Worm (Caenorhabditis elegans) whole organism, young adult: ENCODE data around the gene Y50E8A.5.

Experiments
- B0035.1 ChIP-seq: sonication (generic microtip); optimal IDR thresholded peaks from 2 replicates; lab custom pipeline; 2016; ENCODE audit warnings: missing genetic modification characterization, mild to moderate bottlenecking, missing compliant biosample characterization, missing genotype, missing genetic modification reagents
- D2030.7 ChIP-seq: fragments of 200-800 bp; sonication (Bioruptor generic); IDR thresholded peaks from 2 replicates; pipeline ENCODE4 v1.3.6; 2022; ENCODE audit warnings: missing genetic modification reagents, missing genetic modification characterization, missing compliant biosample characterization
- F37B4.10 ChIP-seq: fragments of 200-800 bp; sonication (Bioruptor generic); IDR thresholded peaks from 2 replicates; pipeline ENCODE4 v1.3.6; 2022; ENCODE audit warnings: missing genetic modification characterization, missing compliant biosample characterization
- F49E8.2 ChIP-seq: sonication (generic microtip); optimal IDR thresholded peaks from 3 replicates; lab custom pipeline; 2017; ENCODE audit warnings: missing genetic modification characterization, mild to moderate bottlenecking, missing compliant biosample characterization, antibody characterized with exemption, moderate library complexity; ENCODE audit not compliant: insufficient read depth
- F55B11.4 ChIP-seq: sonication (generic microtip); optimal IDR thresholded peaks from 2 replicates; lab custom pipeline; 2016; ENCODE audit warnings: missing compliant biosample characterization, missing genetic modification characterization, borderline replicate concordance; ENCODE audit not compliant: insufficient read depth
- F57A8.1 ChIP-seq: fragments of 200-800 bp; sonication (Bioruptor generic); optimal IDR thresholded peaks from 2 replicates; lab custom pipeline; 2018; ENCODE audit warnings: mild to moderate bottlenecking, missing genetic modification characterization, moderate library complexity, missing compliant biosample characterization
- Y56A3A.18 ChIP-seq: fragments of 200-800 bp; sonication (Bioruptor generic); IDR thresholded peaks from 2 replicates; pipeline ENCODE4 v1.3.6; 2022; ENCODE audit warnings: missing genetic modification reagents, missing genetic modification characterization, missing compliant biosample characterization
- Y67H2A.10 ChIP-seq: fragments of 200-800 bp; sonication (Bioruptor generic); conservative IDR thresholded peaks from 2 replicates; pipeline ENCODE4 v1.3.6; 2022; ENCODE audit warnings: missing genetic modification reagents, missing genetic modification characterization, missing compliant biosample characterization
- ama-1 ChIP-seq, 3 experiments: fragments of 150-350 bp in 1 of 3; sonication (generic microtip) in 2 of 3; optimal IDR thresholded peaks; 2 replicates each; lab custom pipeline; 2014 to 2018; ENCODE audit warnings: missing biosample characterization in 2 of 3, missing genetic modification characterization in 2 of 3, missing genetic modification reagents in 2 of 3
- attf-5 ChIP-seq: fragments of 200-800 bp; sonication (Bioruptor generic); optimal IDR thresholded peaks from 2 replicates; lab custom pipeline; 2018; ENCODE audit warnings: mild to moderate bottlenecking, missing genetic modification characterization, missing compliant biosample characterization
- attf-6 ChIP-seq: fragments of 200-800 bp; sonication (Bioruptor generic); IDR thresholded peaks from 2 replicates; pipeline ENCODE4 v1.3.6; 2022; ENCODE audit warnings: missing genetic modification reagents, missing genetic modification characterization, missing compliant biosample characterization
- bed-2 ChIP-seq: fragments of 200-800 bp; sonication (Bioruptor generic); IDR thresholded peaks from 2 replicates; pipeline ENCODE4 v1.3.6; 2022; ENCODE audit warnings: missing genetic modification reagents, missing genetic modification characterization, missing compliant biosample characterization
- cebp-1 ChIP-seq, 2 experiments: fragments of 200-800 bp in 1 of 2; sonication (Bioruptor generic) in 1 of 2; sonication (generic microtip) in 1 of 2; IDR thresholded peaks in 1 of 2; optimal IDR thresholded peaks in 1 of 2; 2 replicates each; pipeline versions ENCODE4 v1.3.6 to Lab custom; 2017 to 2022; ENCODE audit warnings: missing compliant biosample characterization in 2 of 2, missing genetic modification characterization in 2 of 2, mild to moderate bottlenecking in 1 of 2, missing genetic modification reagents in 1 of 2, moderate library complexity in 1 of 2
- cebp-2 ChIP-seq: fragments of 200-800 bp; sonication (Bioruptor generic); IDR thresholded peaks from 2 replicates; pipeline ENCODE4 v1.3.6; 2022; ENCODE audit warnings: missing genetic modification characterization, missing compliant biosample characterization
- ceh-27 ChIP-seq: fragments of 200-800 bp; sonication (Bioruptor generic); optimal IDR thresholded peaks from 2 replicates; lab custom pipeline; 2018; ENCODE audit warnings: mild to moderate bottlenecking, missing genetic modification characterization, moderate library complexity, missing compliant biosample characterization
- ceh-79 ChIP-seq: sonication (generic microtip); optimal IDR thresholded peaks from 2 replicates; lab custom pipeline; 2017; ENCODE audit warnings: mild to moderate bottlenecking, missing genetic modification characterization, missing compliant biosample characterization
- chd-7 ChIP-seq: sonication (generic microtip); optimal IDR thresholded peaks from 2 replicates; lab custom pipeline; 2016; ENCODE audit warnings: mild to moderate bottlenecking, missing genetic modification characterization, moderate library complexity, missing compliant biosample characterization
- egrh-3 ChIP-seq: fragments of 200-800 bp; sonication (Bioruptor generic); IDR thresholded peaks from 2 replicates; pipeline ENCODE4 v1.3.6; 2022; ENCODE audit warnings: missing genetic modification reagents, missing genetic modification characterization, missing compliant biosample characterization
- hlh-12 ChIP-seq: sonication (generic microtip); optimal IDR thresholded peaks from 2 replicates; lab custom pipeline; 2016; ENCODE audit warnings: missing genetic modification characterization, missing compliant biosample characterization
- hrde-1 ChIP-seq: sonication (generic microtip); optimal IDR thresholded peaks from 2 replicates; lab custom pipeline; 2016; ENCODE audit warnings: missing genetic modification characterization, mild to moderate bottlenecking, missing compliant biosample characterization, moderate library complexity, missing genotype, missing genetic modification reagents, borderline replicate concordance
- lsl-1 ChIP-seq: fragments of 200-800 bp; sonication (Bioruptor generic); optimal IDR thresholded peaks from 2 replicates; lab custom pipeline; 2018; ENCODE audit warnings: mild to moderate bottlenecking, missing genetic modification characterization, moderate library complexity, missing compliant biosample characterization
- madf-8 ChIP-seq: fragments of 200-800 bp; sonication (Bioruptor generic); conservative IDR thresholded peaks from 2 replicates; pipeline ENCODE4 v1.3.6; 2022; ENCODE audit warnings: missing genetic modification reagents, missing genetic modification characterization, missing compliant biosample characterization
- mcd-1 ChIP-seq: fragments of 200-800 bp; sonication (Bioruptor generic); IDR thresholded peaks from 2 replicates; pipeline ENCODE4 v1.3.6; 2022; ENCODE audit warnings: missing genetic modification reagents, missing genetic modification characterization, missing compliant biosample characterization
- nfyb-1 ChIP-seq: fragments of 200-800 bp; sonication (Bioruptor generic); IDR thresholded peaks from 2 replicates; pipeline ENCODE4 v1.3.6; 2022; ENCODE audit warnings: missing genetic modification reagents, missing genetic modification characterization, missing compliant biosample characterization
- nhr-120 ChIP-seq: fragments of 200-800 bp; sonication (Bioruptor generic); IDR thresholded peaks from 2 replicates; pipeline ENCODE4 v1.3.6; 2022; ENCODE audit warnings: missing genetic modification characterization, missing compliant biosample characterization
- nhr-27 ChIP-seq: fragments of 200-800 bp; sonication (Bioruptor generic); optimal IDR thresholded peaks from 2 replicates; lab custom pipeline; 2018; ENCODE audit warnings: mild to moderate bottlenecking, missing genetic modification characterization, moderate library complexity, missing compliant biosample characterization
- nhr-80 ChIP-seq: sonication (generic microtip); optimal IDR thresholded peaks from 2 replicates; lab custom pipeline; 2016; ENCODE audit warnings: missing genetic modification characterization, missing compliant biosample characterization
- rpc-1 ChIP-seq, 2 experiments: fragments of 150-350 bp in 1 of 2; sonication (generic microtip) in 1 of 2; optimal IDR thresholded peaks; 2 replicates each; lab custom pipeline; 2014 to 2018; ENCODE audit warnings: missing biosample characterization in 1 of 2, missing genetic modification characterization in 1 of 2, missing genetic modification reagents in 1 of 2, missing genotype in 1 of 2
- snpc-1.3 ChIP-seq: sonication (generic microtip); optimal IDR thresholded peaks from 2 replicates; lab custom pipeline; 2017; ENCODE audit warnings: missing genetic modification characterization, mild to moderate bottlenecking, missing compliant biosample characterization, antibody characterized with exemption, moderate library complexity, missing genotype, missing genetic modification reagents; ENCODE audit not compliant: insufficient read depth
- snpc-3.4 ChIP-seq: sonication (generic microtip); optimal IDR thresholded peaks from 2 replicates; lab custom pipeline; 2017; ENCODE audit warnings: missing genetic modification characterization, mild to moderate bottlenecking, missing compliant biosample characterization, antibody characterized with exemption, moderate library complexity, missing genotype, missing genetic modification reagents
- snpc-4 ChIP-seq, 5 experiments: fragments of 150-350 bp in 1 of 5; sonication (generic microtip) in 4 of 5; optimal IDR thresholded peaks; 2 replicates each; lab custom pipeline; 2014 to 2018; ENCODE audit warnings: missing genetic modification characterization in 5 of 5, missing biosample characterization in 3 of 5, antibody characterized with exemption in 2 of 5, mild to moderate bottlenecking in 2 of 5, missing compliant biosample characterization in 2 of 5, missing genotype in 2 of 5, moderate library complexity in 2 of 5, missing genetic modification reagents in 1 of 5
- sptf-2 ChIP-seq: fragments of 200-800 bp; sonication (Bioruptor generic); optimal IDR thresholded peaks from 2 replicates; lab custom pipeline; 2018; ENCODE audit warnings: mild to moderate bottlenecking, missing genetic modification characterization, missing compliant biosample characterization
- tbp1 ChIP-seq: fragments of 200-800 bp; sonication (Bioruptor generic); optimal IDR thresholded peaks from 2 replicates; lab custom pipeline; 2018; ENCODE audit warnings: mild to moderate bottlenecking, missing genetic modification characterization, missing compliant biosample characterization
- zfh-2 ChIP-seq: fragments of 200-800 bp; sonication (Bioruptor generic); conservative IDR thresholded peaks from 2 replicates; pipeline ENCODE4 v1.3.6; 2022; ENCODE audit warnings: missing genetic modification reagents, missing genetic modification characterization, missing compliant biosample characterization
- ztf-22 ChIP-seq: fragments of 200-800 bp; sonication (Bioruptor generic); optimal IDR thresholded peaks from 2 replicates; lab custom pipeline; 2018; ENCODE audit warnings: mild to moderate bottlenecking, missing genetic modification characterization, moderate library complexity, missing compliant biosample characterization
- ztf-25 ChIP-seq: fragments of 200-800 bp; sonication (Bioruptor generic); IDR thresholded peaks from 2 replicates; pipeline ENCODE4 v1.3.6; 2022; ENCODE audit warnings: missing genetic modification reagents, missing genetic modification characterization, missing compliant biosample characterization

Y50E8A.5 gene

DNA sequence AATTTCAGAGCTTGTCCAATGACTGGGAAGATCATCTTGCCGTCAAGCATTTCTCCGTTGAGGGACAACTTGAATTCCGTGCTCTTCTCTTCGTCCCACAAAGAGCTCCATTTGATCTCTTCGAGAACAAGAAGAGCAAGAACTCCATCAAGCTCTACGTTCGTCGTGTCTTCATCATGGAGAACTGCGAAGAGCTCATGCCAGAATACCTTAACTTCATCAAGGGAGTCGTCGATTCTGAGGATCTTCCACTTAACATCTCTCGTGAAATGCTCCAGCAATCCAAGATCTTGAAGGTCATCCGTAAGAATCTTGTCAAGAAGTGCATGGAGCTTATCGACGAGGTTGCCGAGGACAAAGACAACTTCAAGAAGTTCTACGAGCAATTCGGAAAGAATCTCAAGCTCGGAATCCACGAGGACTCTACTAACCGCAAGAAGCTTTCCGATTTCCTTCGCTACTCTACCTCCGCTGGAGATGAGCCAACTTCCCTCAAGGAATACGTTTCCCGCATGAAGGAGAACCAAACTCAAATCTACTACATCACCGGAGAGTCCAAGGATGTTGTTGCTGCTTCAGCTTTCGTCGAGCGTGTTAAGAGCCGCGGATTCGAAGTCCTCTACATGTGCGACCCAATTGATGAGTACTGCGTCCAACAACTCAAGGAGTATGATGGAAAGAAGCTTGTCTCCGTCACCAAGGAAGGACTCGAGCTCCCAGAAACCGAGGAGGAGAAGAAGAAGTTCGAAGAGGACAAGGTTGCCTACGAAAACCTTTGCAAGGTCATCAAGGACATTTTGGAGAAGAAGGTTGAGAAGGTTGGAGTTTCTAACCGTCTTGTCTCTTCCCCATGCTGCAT is 49.4 kb downstream of the Y50E8A.5 start (continued):
- TF ChIP-seq mcd-1 (GFP tag; lab: Robert Waterston, UW) (peak; percentile 40; the same call in 1 of the 2 replicates), ztf-22 (GFP tag; lab: Kevin White, UChicago) (no peak), nhr-80 (no peak), Y67H2A.10 (GFP tag; lab: Robert Waterston, UW) (no peak), ceh-27 (GFP tag; lab: Kevin White, UChicago) (no peak), snpc-4 (GFP tag; optimal IDR thresholded peaks at IDR 0.05; lab: Kevin White, UChicago) (no peak), snpc-4 (tag; optimal IDR thresholded peaks at IDR 0.05; lab: Kevin White, UChicago) (peak in 1 of 4 experiments; percentile 30), F49E8.2 (no peak), B0035.1 (tag; lab: Kevin White, UChicago) (no peak), snpc-3.4 (peak; percentile 26), nfyb-1 (GFP tag; lab: Robert Waterston, UW) (peak; percentile 7; the same call in 1 of the 2 replicates), snpc-1.3 (tag; lab: Kevin White, UChicago) (no peak), tbp1 (GFP tag; lab: Kevin White, UChicago) (no peak), egrh-3 (GFP tag; lab: Robert Waterston, UW) (no peak), ama-1 (optimal IDR thresholded peaks at IDR 0.05; lab: Kevin White, UChicago) (peak; percentile 65), ama-1 (GFP tag; optimal IDR thresholded peaks at IDR 0.05; lab: Kevin White, UChicago) (no peak), attf-5 (no peak), bed-2 (no peak), zfh-2 (GFP tag; lab: Robert Waterston, UW) (0 out of 2 replicates have a peak, but pooled peaks have one; percentile 54), hrde-1 (tag; lab: Kevin White, UChicago) (no peak), Y56A3A.18 (peak; percentile 23), madf-8 (GFP tag; lab: Robert Waterston, UW) (no peak), nhr-27 (tag; lab: Kevin White, UChicago) (no peak), chd-7 (tag; lab: Kevin White, UChicago) (no peak), F37B4.10 (GFP tag; lab: Robert Waterston, UW) (no peak), cebp-2 (GFP tag; lab: Robert Waterston, UW) (peak; percentile 33; the same call in 1 of the 2 replicates), sptf-2 (GFP tag; lab: Kevin White, UChicago) (no peak), F57A8.1 (GFP tag; lab: Kevin White, UChicago) (no peak), ceh-79 (tag; lab: Kevin White, UChicago) (no peak), attf-6 (GFP tag; lab: Robert Waterston, UW) (no peak), D2030.7 (no peak), nhr-120 (GFP tag; lab: Robert Waterston, UW) (no peak), cebp-1 (GFP tag; IDR thresholded peaks at IDR 0.05; lab: Robert Waterston, UW) (no peak), cebp-1 (tag; optimal IDR thresholded peaks at IDR 0.05; lab: Kevin White, UChicago) (peak; percentile 12), rpc-1 (optimal IDR thresholded peaks at IDR 0.05; lab: Kevin White, UChicago) (no peak), rpc-1 (tag; optimal IDR thresholded peaks at IDR 0.05; lab: Kevin White, UChicago) (no peak), F55B11.4 (tag; lab: Kevin White, UChicago) (no peak), hlh-12 (tag; lab: Kevin White, UChicago) (no peak), ztf-25 (GFP tag; lab: Robert Waterston, UW) (no peak), lsl-1 (GFP tag; lab: Kevin White, UChicago) (peak; percentile 29)
